Fruit fly (Drosophila melanogaster): ENCODE data around the gene Klp98A.

Gene Klp98A

DNA sequence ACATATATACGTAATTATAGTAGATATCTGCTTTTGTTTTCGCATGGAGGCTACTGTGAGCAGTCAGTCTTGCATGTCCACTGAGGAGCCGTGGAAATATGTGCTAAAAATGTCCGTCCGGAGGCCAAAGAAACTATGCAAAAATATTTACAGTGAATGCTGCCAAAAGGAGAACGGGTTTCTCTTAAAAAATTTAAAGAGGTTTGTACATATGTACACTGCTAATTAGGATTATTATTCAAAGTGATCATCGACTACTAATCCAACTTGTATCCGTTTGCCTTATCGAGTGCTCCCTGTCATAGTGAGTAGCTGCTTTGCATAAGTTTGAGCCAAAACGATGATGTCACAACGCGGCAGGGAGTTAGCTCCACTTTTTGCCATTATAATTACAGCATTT is 2.0 kb downstream of the Klp98A start (continued):
- peak; percentile 85 for TF ChIP-seq grau (tag; optimal IDR thresholded peaks at IDR 0.05)
- TF ChIP-seq bcd (GFP tag; optimal IDR thresholded peaks at IDR 0.05), result peak; percentile 28
- TF ChIP-seq sob (GFP tag; IDR thresholded peaks at IDR 0.05), result peak; percentile 70
- peak; percentile 29 for TF ChIP-seq CG2712 (tag; optimal IDR thresholded peaks at IDR 0.05)
- peak; percentile 10 for TF ChIP-seq CG9437 (GFP tag; optimal IDR thresholded peaks at IDR 0.05)
- TF ChIP-seq toy (GFP tag; IDR thresholded peaks at IDR 0.05), result peak; percentile 40; the same call in 1 of the 2 replicates
- 0 out of 2 replicates have a peak, but pooled peaks have one; percentile 11 for TF ChIP-seq CG4730 (GFP tag; IDR thresholded peaks at IDR 0.05)
- TF ChIP-seq CG14441 (GFP tag; IDR thresholded peaks at IDR 0.05), result peak; percentile 59
- peak; percentile 10 for TF ChIP-seq NfI (GFP tag; optimal IDR thresholded peaks at IDR 0.05)
- peak; percentile 13 for TF ChIP-seq shn (GFP tag; optimal IDR thresholded peaks at IDR 0.05)
- TF ChIP-seq CG11695 (GFP tag; IDR thresholded peaks at IDR 0.05), result peak; percentile 46; the same call in 2 of the 3 replicates
- no peak for TF ChIP-seq CG17328 (GFP tag; IDR thresholded peaks at IDR 0.05)
- peak; percentile 20 for TF ChIP-seq Hmr (GFP tag; optimal IDR thresholded peaks at IDR 0.05)
- peak; percentile 12 to 14 for TF ChIP-seq dpn (GFP tag; optimal IDR thresholded peaks at IDR 0.05)
- TF ChIP-seq Rfx (GFP tag; IDR thresholded peaks at IDR 0.05), result peak; percentile 82
- TF ChIP-seq ind (GFP tag; optimal IDR thresholded peaks at IDR 0.05), result peak; percentile 47
- TF ChIP-seq CG15514 (GFP tag; optimal IDR thresholded peaks at IDR 0.05), result peak; percentile 54
- peak; percentile 4 for TF ChIP-seq HHEX (GFP tag; optimal IDR thresholded peaks at IDR 0.05)
- TF ChIP-seq CG8388 (GFP tag; optimal IDR thresholded peaks at IDR 0.05), result no peak
- TF ChIP-seq CG17829 (tag; optimal IDR thresholded peaks at IDR 0.05), result no peak
- peak; percentile 59 for TF ChIP-seq Fer3 (tag; optimal IDR thresholded peaks at IDR 0.05)
- peak; percentile 23 for TF ChIP-seq cwo (GFP tag; optimal IDR thresholded peaks at IDR 0.05)
- TF ChIP-seq kni (GFP tag; optimal IDR thresholded peaks at IDR 0.05), result no peak
- peak; percentile 33 for TF ChIP-seq CoRest (tag; optimal IDR thresholded peaks at IDR 0.05)
- TF ChIP-seq zfh2 (GFP tag; optimal IDR thresholded peaks at IDR 0.05), result peak; percentile 54
- peak; percentile 14 for TF ChIP-seq CG7928 (GFP tag; optimal IDR thresholded peaks at IDR 0.05)
- no peak for TF ChIP-seq CG1603 (tag; optimal IDR thresholded peaks at IDR 0.05)
- TF ChIP-seq HLH3B (GFP tag; IDR thresholded peaks at IDR 0.05), result no peak
- peak; percentile 75 for TF ChIP-seq Ada2b (GFP tag; IDR thresholded peaks at IDR 0.05)
- TF ChIP-seq slbo (GFP tag; IDR thresholded peaks at IDR 0.05), result peak; percentile 81
- TF ChIP-seq CG9817 (tag; optimal IDR thresholded peaks at IDR 0.05), result peak; percentile 29
- 0 out of 2 replicates have a peak, but pooled peaks have one; percentile 21 for TF ChIP-seq CG11696 (GFP tag; IDR thresholded peaks at IDR 0.05)
- TF ChIP-seq CG2678 (tag; optimal IDR thresholded peaks at IDR 0.05), result peak; percentile 36
- TF ChIP-seq CG18599 (GFP tag; optimal IDR thresholded peaks at IDR 0.05), result peak; percentile 62
- 0 out of 3 replicates have a peak, but pooled peaks have one; percentile 17 for TF ChIP-seq H15 (GFP tag; IDR thresholded peaks at IDR 0.05)
- TF ChIP-seq dmrt99B (tag; optimal IDR thresholded peaks at IDR 0.05), result peak; percentile 44
- no peak for TF ChIP-seq nmo (GFP tag; optimal IDR thresholded peaks at IDR 0.05)
- peak; percentile 4 for TF ChIP-seq CG12659 (GFP tag; optimal IDR thresholded peaks at IDR 0.05)
- TF ChIP-seq Aef1 (GFP tag; IDR thresholded peaks at IDR 0.05), result peak; percentile 41; the same call in 2 of the 3 replicates
- TF ChIP-seq CG9932 (GFP tag; IDR thresholded peaks at IDR 0.05), result peak; percentile 82
- TF ChIP-seq bab2 (GFP tag; optimal IDR thresholded peaks at IDR 0.05), result peak; percentile 40
- no peak for TF ChIP-seq pros (GFP tag; optimal IDR thresholded peaks at IDR 0.05)
- TF ChIP-seq dysf (GFP tag; IDR thresholded peaks at IDR 0.05), result peak; percentile 70
- TF ChIP-seq CG12769 (tag; optimal IDR thresholded peaks at IDR 0.05), result peak; percentile 28
- TF ChIP-seq CG13296 (GFP tag; optimal IDR thresholded peaks at IDR 0.05), result peak; percentile 47
- TF ChIP-seq Taf1 (GFP tag; IDR thresholded peaks at IDR 0.05), result peak; percentile 21; the same call in 1 of the 2 replicates
- peak; percentile 3 for TF ChIP-seq unpg (GFP tag; optimal IDR thresholded peaks at IDR 0.05)
